Worm (Caenorhabditis elegans): ENCODE results near the gene ZK1067.3.
A peak's percentile ranks its signal among the peaks of the same experiment; 100 is the strongest.

The ZK1067.3 gene

DNA sequence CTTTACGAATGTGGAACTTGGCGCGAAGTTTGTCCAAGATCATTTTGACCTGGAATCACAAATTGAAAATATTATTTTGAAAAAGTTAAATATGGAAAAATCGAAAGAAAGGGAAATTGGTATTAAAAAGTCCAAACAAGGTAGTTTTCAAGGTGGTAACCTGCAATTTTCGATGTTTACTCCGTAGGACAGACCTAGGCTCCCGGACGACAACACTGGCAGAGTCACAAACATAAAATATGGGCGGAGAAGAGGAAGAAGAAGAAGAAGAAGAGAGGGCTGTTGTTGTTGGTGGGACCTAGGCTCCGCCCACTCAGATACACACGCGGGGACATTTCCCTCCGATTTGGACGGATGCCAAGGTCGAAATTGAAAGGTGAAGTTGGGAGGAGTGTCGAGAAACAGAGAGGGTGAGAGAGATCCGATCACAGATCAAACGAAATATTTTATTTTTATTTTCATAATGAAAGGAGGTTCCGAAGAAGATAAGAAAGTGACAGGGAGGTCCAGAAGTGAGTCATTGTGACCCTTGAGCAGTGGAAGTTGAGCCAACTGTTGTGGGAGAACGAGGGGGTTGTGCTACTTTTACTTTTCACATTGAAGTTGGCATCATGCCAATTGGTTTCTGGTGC, 39.0 kb downstream of the ZK1067.3 start, which contains the start of gene aqp-2:
aqp-2 (minus strand) TSS at position 51 of the 632 bp plus-strand sequence.
- TF ChIP-seq snu-23 (GFP tag; optimal IDR thresholded peaks at IDR 0.05): peak; percentile 72
- no peak for TF ChIP-seq hpl-2 (GFP tag; optimal IDR thresholded peaks at IDR 0.05)
- TF ChIP-seq rnt-1 (tag; optimal IDR thresholded peaks at IDR 0.05): peak; percentile 73
- TF ChIP-seq irx-1 (tag; optimal IDR thresholded peaks at IDR 0.05): peak; percentile 40
- no peak for TF ChIP-seq jun-1 (tag; optimal IDR thresholded peaks at IDR 0.05)
- TF ChIP-seq mep-1 (tag; optimal IDR thresholded peaks at IDR 0.05): peak; percentile 53
- no peak for TF ChIP-seq zag-1 (tag; optimal IDR thresholded peaks at IDR 0.05)
- TF ChIP-seq lin-39 (tag; optimal IDR thresholded peaks at IDR 0.05): peak; percentile 41
- no peak for TF ChIP-seq nhr-237 (tag; optimal IDR thresholded peaks at IDR 0.05)
- peak; percentile 21 for TF ChIP-seq dsc-1 (tag; optimal IDR thresholded peaks at IDR 0.05)
- TF ChIP-seq ama-1 (optimal IDR thresholded peaks at IDR 0.05): no peak
- TF ChIP-seq dpl-1 (GFP tag; optimal IDR thresholded peaks at IDR 0.05): no peak
- peak; percentile 22 for TF ChIP-seq egl-13 (tag; optimal IDR thresholded peaks at IDR 0.05)
- TF ChIP-seq nhr-77 (tag; optimal IDR thresholded peaks at IDR 0.05): no peak
- no peak for TF ChIP-seq lin-13 (GFP tag; optimal IDR thresholded peaks at IDR 0.05)
- TF ChIP-seq skn-1 (tag; optimal IDR thresholded peaks at IDR 0.05): peak; percentile 9
- peak; percentile 30 for TF ChIP-seq nhr-47 (tag; optimal IDR thresholded peaks at IDR 0.05)
- TF ChIP-seq egl-27 (tag; optimal IDR thresholded peaks at IDR 0.05): no peak
- TF ChIP-seq C04F5.9 (tag; optimal IDR thresholded peaks at IDR 0.05): peak; percentile 15
- TF ChIP-seq unc-98 (GFP tag; IDR thresholded peaks at IDR 0.05): no peak
- TF ChIP-seq C34B4.2 (tag; optimal IDR thresholded peaks at IDR 0.05): no peak
- no peak for TF ChIP-seq lir-3 (tag; optimal IDR thresholded peaks at IDR 0.05; ENCODE audit: poor library complexity)
- peak; percentile 39 for TF ChIP-seq tbx-2 (tag; optimal IDR thresholded peaks at IDR 0.05)
- no peak for TF ChIP-seq aha-1 (tag; optimal IDR thresholded peaks at IDR 0.05)
- TF ChIP-seq mdl-1 (tag; optimal IDR thresholded peaks at IDR 0.05): no peak
- TF ChIP-seq mab-9 (GFP tag; IDR thresholded peaks at IDR 0.05): no peak
- peak; percentile 67 for TF ChIP-seq nhr-19 (GFP tag; conservative IDR thresholded peaks at IDR 0.05)
- TF ChIP-seq sox-4 (tag; optimal IDR thresholded peaks at IDR 0.05): no peak
- TF ChIP-seq unc-62 (GFP tag; optimal IDR thresholded peaks at IDR 0.05): no peak
- TF ChIP-seq lsy-2 (tag; optimal IDR thresholded peaks at IDR 0.05): peak; percentile 22 to 56
- TF ChIP-seq nhr-28 (tag; optimal IDR thresholded peaks at IDR 0.05): no peak
- TF ChIP-seq lin-14 (GFP tag; optimal IDR thresholded peaks at IDR 0.05): peak; percentile 90
- TF ChIP-seq F16B12.6 (tag; optimal IDR thresholded peaks at IDR 0.05): no peak
- TF ChIP-seq fos-1 (tag; optimal IDR thresholded peaks at IDR 0.05): peak; percentile 47
- TF ChIP-seq ces-1 (GFP tag; optimal IDR thresholded peaks at IDR 0.05): no peak
- no peak for TF ChIP-seq ceh-82 (tag; optimal IDR thresholded peaks at IDR 0.05)
- peak; percentile 88 for TF ChIP-seq nhr-85 (tag)
- no peak; the same call in 1 of the 2 replicates for TF ChIP-seq ceh-88 (GFP tag; IDR thresholded peaks at IDR 0.05)
- TF ChIP-seq blmp-1 (tag; optimal IDR thresholded peaks at IDR 0.05): peak; percentile 94
- TF ChIP-seq unc-130 (tag; optimal IDR thresholded peaks at IDR 0.05): peak; percentile 45
- peak; percentile 35 for TF ChIP-seq swsn-7 (tag; optimal IDR thresholded peaks at IDR 0.05)
- no peak for TF ChIP-seq sup-37 (GFP tag; optimal IDR thresholded peaks at IDR 0.05)
- no peak for TF ChIP-seq nhr-90 (tag; optimal IDR thresholded peaks at IDR 0.05; ENCODE audit: poor library complexity)
- peak; percentile 74 for TF ChIP-seq nhr-20 (tag; optimal IDR thresholded peaks at IDR 0.05)
- TF ChIP-seq elt-3 (tag; optimal IDR thresholded peaks at IDR 0.05): no peak
- TF ChIP-seq xbp-1 (tag; optimal IDR thresholded peaks at IDR 0.05): peak; percentile 36
- peak; percentile 84 for TF ChIP-seq pag-3 (tag; optimal IDR thresholded peaks at IDR 0.05; ENCODE audit: borderline replicate concordance, insufficient read depth)
- peak in 1 of 2 experiments; percentile 26 for TF ChIP-seq ztf-11 (tag; optimal IDR thresholded peaks at IDR 0.05)
- TF ChIP-seq pax-3 (tag; optimal IDR thresholded peaks at IDR 0.05): no peak
- TF ChIP-seq efl-1 (optimal IDR thresholded peaks at IDR 0.05): peak in 1 of 2 experiments; percentile 26
- TF ChIP-seq efl-1 (GFP tag; optimal IDR thresholded peaks at IDR 0.05 in 1 of 2): no peak
- peak; percentile 86 for TF ChIP-seq nhr-71 (tag; optimal IDR thresholded peaks at IDR 0.05)

Measured in whole organism, L1 larva.